Fruit fly (Drosophila melanogaster) whole organism, embryonic: ENCODE data around the gene dod.

Experiments
- Atf3 ChIP-seq: fragments of 200-800 bp; sonication (Bioruptor generic); optimal IDR thresholded peaks from 3 replicates; lab custom pipeline; 2016; ENCODE audit warnings: missing biosample characterization, missing genetic modification characterization
- CG10959 ChIP-seq: fragments of 200-800 bp; sonication (Bioruptor generic); IDR thresholded peaks from 2 replicates; pipeline ENCODE4 v1.3.6; 2022; ENCODE audit warnings: missing biosample characterization, missing genetic modification characterization
- CG12299 ChIP-seq: fragments of 200-800 bp; sonication (Bioruptor generic); optimal IDR thresholded peaks from 2 replicates; lab custom pipeline; 2018; ENCODE audit warnings: missing biosample characterization, mild to moderate bottlenecking, missing genetic modification characterization
- CG13296 ChIP-seq: fragments of 200-800 bp; sonication (Bioruptor generic); optimal IDR thresholded peaks from 3 replicates; lab custom pipeline; 2018; ENCODE audit warnings: missing biosample characterization, mild to moderate bottlenecking, missing genetic modification characterization
- CG13775 ChIP-seq: fragments of 200-800 bp; sonication (Bioruptor generic); optimal IDR thresholded peaks from 3 replicates; lab custom pipeline; 2017; ENCODE audit warnings: missing biosample characterization, mild to moderate bottlenecking, missing genetic modification characterization
- CG13894 ChIP-seq: fragments of 200-800 bp; sonication (Bioruptor generic); optimal IDR thresholded peaks from 3 replicates; lab custom pipeline; 2018; ENCODE audit warnings: missing biosample characterization, mild to moderate bottlenecking, missing genetic modification characterization, moderate library complexity
- CG14441 ChIP-seq: fragments of 200-800 bp; sonication (Bioruptor generic); IDR thresholded peaks from 2 replicates; pipeline ENCODE4 v1.3.6; 2022; ENCODE audit warnings: missing biosample characterization, missing genetic modification characterization
- CG15011 ChIP-seq: fragments of 200-800 bp; sonication (Bioruptor generic); optimal IDR thresholded peaks from 3 replicates; lab custom pipeline; 2018; ENCODE audit warnings: missing biosample characterization, mild to moderate bottlenecking, missing genetic modification characterization
- CG15269 ChIP-seq: fragments of 200-800 bp; sonication (Bioruptor generic); optimal IDR thresholded peaks from 2 replicates; lab custom pipeline; 2018; ENCODE audit warnings: missing biosample characterization, mild to moderate bottlenecking, missing genetic modification characterization, moderate library complexity
- CG16813 ChIP-seq: fragments of 200-800 bp; sonication (Bioruptor generic); IDR thresholded peaks from 3 replicates; pipeline ENCODE4 v1.3.6; 2022; ENCODE audit warnings: missing biosample characterization, missing genetic modification characterization; ENCODE audit not compliant: partially characterized antibody
- CG17568 ChIP-seq: fragments of 200-800 bp; sonication (Bioruptor generic); optimal IDR thresholded peaks from 2 replicates; lab custom pipeline; 2018; ENCODE audit warnings: missing biosample characterization, mild to moderate bottlenecking, missing genetic modification characterization, moderate library complexity
- CG17912 ChIP-seq: fragments of 200-800 bp; sonication (Bioruptor generic); optimal IDR thresholded peaks from 2 replicates; lab custom pipeline; 2018; ENCODE audit warnings: missing biosample characterization, mild to moderate bottlenecking, missing genetic modification characterization
- CG18764 ChIP-seq: fragments of 200-800 bp; sonication (Bioruptor generic); optimal IDR thresholded peaks from 3 replicates; lab custom pipeline; 2016; ENCODE audit warnings: missing biosample characterization, missing genetic modification characterization
- CG31365 ChIP-seq: fragments of 200-800 bp; sonication (Bioruptor generic); optimal IDR thresholded peaks from 2 replicates; lab custom pipeline; 2018; ENCODE audit warnings: missing biosample characterization, mild to moderate bottlenecking, missing genetic modification characterization
- CG5953 ChIP-seq: fragments of 200-800 bp; sonication (Bioruptor generic); IDR thresholded peaks from 2 replicates; pipeline ENCODE4 v1.3.6; 2022; ENCODE audit warnings: missing biosample characterization, missing genetic modification characterization
- CG6175 ChIP-seq: fragments of 200-800 bp; sonication (Bioruptor generic); IDR thresholded peaks from 3 replicates; pipeline ENCODE4 v1.3.6; 2022; ENCODE audit warnings: missing biosample characterization, missing genetic modification characterization
- CG6813 ChIP-seq: fragments of 200-800 bp; sonication (Bioruptor generic); optimal IDR thresholded peaks from 2 replicates; lab custom pipeline; 2017; ENCODE audit warnings: missing biosample characterization, missing genetic modification characterization, mild to moderate bottlenecking, moderate library complexity, missing genetic modification reagents
- CG9932 ChIP-seq: fragments of 200-800 bp; sonication (Bioruptor generic); IDR thresholded peaks from 2 replicates; pipeline ENCODE4 v1.3.6; 2022; ENCODE audit warnings: missing biosample characterization, missing genetic modification characterization
- Deaf1 ChIP-seq: fragments of 200-800 bp; optimal IDR thresholded peaks from 3 replicates; lab custom pipeline; 2019; ENCODE audit warnings: missing biosample characterization, mild to moderate bottlenecking, missing genetic modification characterization, moderate library complexity
- Dp ChIP-seq: fragments of 200-800 bp; sonication (Bioruptor generic); optimal IDR thresholded peaks from 2 replicates; lab custom pipeline; 2018; ENCODE audit warnings: missing biosample characterization, mild to moderate bottlenecking, missing genetic modification characterization, moderate library complexity
- E2f2 ChIP-seq: fragments of 200-800 bp; sonication (Bioruptor generic); IDR thresholded peaks from 2 replicates; pipeline ENCODE4 v1.3.6; 2022; ENCODE audit warnings: missing biosample characterization, missing genetic modification characterization
- GATAe ChIP-seq: fragments of 200-800 bp; sonication (Bioruptor generic); conservative IDR thresholded peaks from 2 replicates; pipeline ENCODE4 v1.3.6; 2022; ENCODE audit warnings: missing biosample characterization, missing genetic modification characterization
- Hey ChIP-seq: fragments of 200-800 bp; sonication (Bioruptor generic); optimal IDR thresholded peaks from 3 replicates; lab custom pipeline; 2018; ENCODE audit warnings: missing biosample characterization, mild to moderate bottlenecking, missing genetic modification characterization
- Mes4 ChIP-seq: fragments of 200-800 bp; sonication (Bioruptor generic); optimal IDR thresholded peaks from 2 replicates; lab custom pipeline; 2016; ENCODE audit warnings: missing biosample characterization, missing genetic modification characterization
- Neu2 ChIP-seq: fragments of 200-800 bp; sonication (Bioruptor generic); optimal IDR thresholded peaks from 3 replicates; lab custom pipeline; 2016; ENCODE audit warnings: missing biosample characterization, missing genetic modification characterization, borderline replicate concordance
- Oaz ChIP-seq: fragments of 200-800 bp; sonication (Bioruptor generic); IDR thresholded peaks from 2 replicates; pipeline ENCODE4 v1.3.6; 2022; ENCODE audit warnings: missing biosample characterization, missing genetic modification characterization
- Oli ChIP-seq: fragments of 200-800 bp; sonication (Bioruptor generic); optimal IDR thresholded peaks from 2 replicates; lab custom pipeline; 2018; ENCODE audit warnings: missing biosample characterization, mild to moderate bottlenecking, missing genetic modification characterization, moderate library complexity
- Poxn ChIP-seq: fragments of 200-800 bp; sonication (Bioruptor generic); IDR thresholded peaks from 2 replicates; pipeline ENCODE4 v1.3.6; 2022; ENCODE audit warnings: missing biosample characterization, missing genetic modification characterization
- Scr ChIP-seq: fragments of 200-800 bp; sonication (Bioruptor generic); IDR thresholded peaks from 2 replicates; pipeline ENCODE4 v1.3.6; 2022; ENCODE audit warnings: missing biosample characterization, missing genetic modification characterization; ENCODE audit not compliant: partially characterized antibody
- Ssrp ChIP-seq: fragments of 200-800 bp; sonication (Bioruptor generic); optimal IDR thresholded peaks from 2 replicates; lab custom pipeline; 2018; ENCODE audit warnings: missing biosample characterization, mild to moderate bottlenecking, missing genetic modification characterization, moderate library complexity
- Xbp1 ChIP-seq: fragments of 200-800 bp; sonication (Bioruptor generic); optimal IDR thresholded peaks from 3 replicates; lab custom pipeline; 2016; ENCODE audit warnings: missing biosample characterization, mild to moderate bottlenecking, missing genetic modification characterization
- amos ChIP-seq: fragments of 200-800 bp; sonication (Bioruptor generic); IDR thresholded peaks from 2 replicates; pipeline ENCODE4 v1.3.6; 2022; ENCODE audit warnings: missing biosample characterization, missing genetic modification characterization; ENCODE audit not compliant: partially characterized antibody
- ara ChIP-seq: fragments of 200-800 bp; sonication (Bioruptor generic); IDR thresholded peaks from 2 replicates; pipeline ENCODE4 v1.3.6; 2022; ENCODE audit warnings: missing biosample characterization, missing genetic modification characterization
- bsh ChIP-seq, 2 experiments: fragments of 200-800 bp; sonication (Bioruptor generic); optimal IDR thresholded peaks; 2 replicates each; lab custom pipeline; 2017 to 2018; ENCODE audit warnings: mild to moderate bottlenecking in 2 of 2, missing biosample characterization in 2 of 2, missing genetic modification characterization in 2 of 2, moderate library complexity in 1 of 2
- croc ChIP-seq: fragments of 200-800 bp; sonication (Bioruptor generic); conservative IDR thresholded peaks from 3 replicates; pipeline ENCODE4 v1.3.6; 2022; ENCODE audit warnings: missing biosample characterization, missing genetic modification characterization
- crp ChIP-seq, 2 experiments: fragments of 200-800 bp; sonication (Bioruptor generic); optimal IDR thresholded peaks; 2 replicates in 1 of 2; 3 replicates in 1 of 2; lab custom pipeline; 2017; ENCODE audit warnings: missing biosample characterization in 2 of 2, missing genetic modification characterization in 2 of 2, mild to moderate bottlenecking in 1 of 2, moderate library complexity in 1 of 2
- danr ChIP-seq: fragments of 200-800 bp; sonication (Bioruptor generic); IDR thresholded peaks from 2 replicates; pipeline ENCODE4 v1.3.6; 2022; ENCODE audit warnings: missing biosample characterization, missing genetic modification characterization
- ewg ChIP-seq: fragments of 200-800 bp; sonication (Bioruptor generic); optimal IDR thresholded peaks from 3 replicates; lab custom pipeline; 2017; ENCODE audit warnings: mild to moderate bottlenecking, missing biosample characterization, missing genetic modification reagents, missing genetic modification characterization
- fd102C ChIP-seq: fragments of 200-800 bp; sonication (Bioruptor generic); optimal IDR thresholded peaks from 2 replicates; lab custom pipeline; 2018; ENCODE audit warnings: missing biosample characterization, mild to moderate bottlenecking, missing genetic modification characterization, moderate library complexity
- gem ChIP-seq: fragments of 200-800 bp; sonication (Bioruptor generic); optimal IDR thresholded peaks from 2 replicates; lab custom pipeline; 2019; ENCODE audit warnings: missing biosample characterization, mild to moderate bottlenecking, missing genetic modification characterization, moderate library complexity
- h ChIP-seq: fragments of >200 bp; optimal IDR thresholded peaks from 2 replicates; lab custom pipeline; 2017
- hkb ChIP-seq, 2 experiments: fragments of 200-800 bp in 1 of 2; fragments of >200 bp in 1 of 2; sonication (Bioruptor generic) in 1 of 2; IDR thresholded peaks in 1 of 2; optimal IDR thresholded peaks in 1 of 2; 2 replicates each; pipeline versions ENCODE4 v1.3.6 to Lab custom; 2017 to 2022; ENCODE audit warnings: missing biosample characterization in 1 of 2, missing genetic modification characterization in 1 of 2
- insv ChIP-seq, 2 experiments: fragments of 200-800 bp; sonication (Bioruptor generic); optimal IDR thresholded peaks; 3 replicates each; lab custom pipeline; 2016 to 2018; ENCODE audit warnings: missing biosample characterization in 2 of 2, missing genetic modification characterization in 2 of 2
- p53 ChIP-seq: fragments of 200-800 bp; sonication (Bioruptor generic); optimal IDR thresholded peaks from 2 replicates; lab custom pipeline; 2016; ENCODE audit warnings: missing biosample characterization, missing genetic modification characterization
- pzg ChIP-seq: fragments of 200-800 bp; sonication (Bioruptor generic); optimal IDR thresholded peaks from 3 replicates; lab custom pipeline; 2018; ENCODE audit warnings: missing biosample characterization, mild to moderate bottlenecking, missing genetic modification characterization, moderate library complexity
- run ChIP-seq: fragments of 200-800 bp; sonication (Bioruptor generic); optimal IDR thresholded peaks from 3 replicates; lab custom pipeline; 2018; ENCODE audit warnings: missing biosample characterization, mild to moderate bottlenecking, missing genetic modification characterization
- sens ChIP-seq: fragments of 200-800 bp; sonication (Bioruptor generic); peaks from one replicate; lab custom pipeline; 2016; ENCODE audit warnings: missing biosample characterization, missing genetic modification characterization
- sens-2 ChIP-seq: fragments of 200-800 bp; sonication (Bioruptor generic); IDR thresholded peaks from 2 replicates; pipeline ENCODE4 v1.3.6; 2022; ENCODE audit warnings: missing biosample characterization, missing genetic modification characterization
- yki ChIP-seq: fragments of >200 bp; optimal IDR thresholded peaks from 3 replicates; lab custom pipeline; 2018

dod gene

dm6 chrX:21319202-21319772, 25.9 kb upstream of the dod start, which contains the start of the genes SLIRP1 and anox (continued):
- TF ChIP-seq CG15011 (GFP tag; lab: Kevin White, UChicago): peak; percentile 82
- TF ChIP-seq CG31365 (tag; lab: Kevin White, UChicago): peak; percentile 46
- TF ChIP-seq CG15269 (tag; lab: Kevin White, UChicago): peak; percentile 89
- TF ChIP-seq amos: no peak
- peak; percentile 77 for TF ChIP-seq CG18764
- peak; percentile 57 for TF ChIP-seq Oaz (GFP tag; lab: Robert Waterston, UW)
- no peak for TF ChIP-seq h (lab: Kevin White, UChicago)
- no peak for TF ChIP-seq CG6175 (GFP tag; lab: Robert Waterston, UW)
- no peak for TF ChIP-seq Neu2 (GFP tag; lab: Kevin White, UChicago)
- TF ChIP-seq Atf3: peak; percentile 51
- TF ChIP-seq sens-2 (GFP tag; lab: Robert Waterston, UW): no peak
- no peak for TF ChIP-seq Scr (GFP tag; lab: Robert Waterston, UW)
- peak; percentile 52 to 87 for TF ChIP-seq bsh (GFP tag; optimal IDR thresholded peaks at IDR 0.05; lab: Kevin White, UChicago)
- no peak for TF ChIP-seq CG17912 (GFP tag; lab: Kevin White, UChicago)
- no peak for TF ChIP-seq CG17568
- TF ChIP-seq Oli: peak; percentile 91
- TF ChIP-seq run (tag; lab: Kevin White, UChicago): peak; percentile 83
- TF ChIP-seq CG16813 (GFP tag; lab: Robert Waterston, UW): no peak
- TF ChIP-seq CG9932: peak; percentile 86
- no peak for TF ChIP-seq Hey (tag; lab: Kevin White, UChicago)
- TF ChIP-seq ewg: peak; percentile 75
- TF ChIP-seq insv (GFP tag; optimal IDR thresholded peaks at IDR 0.05; lab: Kevin White, UChicago): peak in 1 of 2 experiments; percentile 48
- peak; percentile 91 for TF ChIP-seq Ssrp (tag; lab: Kevin White, UChicago)
- TF ChIP-seq GATAe (GFP tag; lab: Robert Waterston, UW): peak; percentile 65
- peak; percentile 88 for TF ChIP-seq Xbp1 (GFP tag; lab: Kevin White, UChicago)
- TF ChIP-seq fd102C (GFP tag; lab: Kevin White, UChicago): no peak
- TF ChIP-seq croc: peak; percentile 71
- peak; percentile 65 for TF ChIP-seq danr
- peak; percentile 9 for TF ChIP-seq p53 (GFP tag; lab: Kevin White, UChicago)
- TF ChIP-seq CG13775: peak; percentile 87
- TF ChIP-seq yki (lab: Kevin White, UChicago): no peak
- peak in 1 of 2 experiments; percentile 43 for TF ChIP-seq crp (GFP tag; optimal IDR thresholded peaks at IDR 0.05; lab: Kevin White, UChicago)
- peak; percentile 64 for TF ChIP-seq Dp
- TF ChIP-seq ara: 0 out of 2 replicates have a peak, but pooled peaks have one; percentile 38
- TF ChIP-seq Poxn (GFP tag; lab: Robert Waterston, UW): peak; percentile 46; the same call in 1 of the 2 replicates
- TF ChIP-seq CG10959 (GFP tag; lab: Robert Waterston, UW): no peak
- TF ChIP-seq pzg: peak; percentile 41
- peak; percentile 62 for TF ChIP-seq Mes4 (GFP tag; lab: Kevin White, UChicago)
- TF ChIP-seq sens (GFP tag; lab: Kevin White, UChicago): peak; percentile 97
- peak; percentile 61; the same call in 1 of the 2 replicates for TF ChIP-seq CG5953
- no peak for TF ChIP-seq hkb (optimal IDR thresholded peaks at IDR 0.05; lab: Kevin White, UChicago)
- peak; percentile 84 for TF ChIP-seq hkb (GFP tag; IDR thresholded peaks at IDR 0.05; lab: Robert Waterston, UW)
- TF ChIP-seq E2f2: peak; percentile 74
- TF ChIP-seq CG6813 (GFP tag; lab: Kevin White, UChicago): peak; percentile 70
- TF ChIP-seq CG14441 (GFP tag; lab: Robert Waterston, UW): peak; percentile 79
- peak; percentile 86 for TF ChIP-seq CG13296
- TF ChIP-seq CG12299 (tag; lab: Kevin White, UChicago): peak; percentile 84
- peak; percentile 77 for TF ChIP-seq CG13894 (tag; lab: Kevin White, UChicago)
- TF ChIP-seq gem (tag; lab: Kevin White, UChicago): peak; percentile 95
- TF ChIP-seq Deaf1 (tag; lab: Kevin White, UChicago): peak; percentile 74
